Worm (Caenorhabditis elegans): ENCODE data around the gene H20E11.2.

DNA sequence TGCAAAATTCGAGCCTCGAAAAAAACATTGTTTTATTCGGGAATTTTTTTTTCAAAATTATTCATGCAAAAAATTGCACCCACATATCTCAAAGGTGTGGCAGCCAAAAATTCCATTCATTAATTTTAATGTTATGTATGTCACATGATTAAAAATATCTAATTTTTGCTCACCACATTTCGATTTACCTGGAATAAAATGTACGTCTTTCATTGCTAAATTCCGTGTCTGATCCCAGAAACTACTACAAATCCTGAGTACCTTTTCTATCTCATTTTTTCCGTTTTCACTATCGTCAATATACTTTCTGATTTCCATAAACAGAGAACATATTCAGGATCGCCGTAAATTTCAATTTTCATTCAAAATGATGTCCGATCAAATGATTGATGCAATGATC is 45.4 kb downstream of the H20E11.2 start, which contains the start of gene srx-19:
- TF ChIP-seq nhr-6 (tag; optimal IDR thresholded peaks at IDR 0.05): no peak
- TF ChIP-seq lin-39 (tag; optimal IDR thresholded peaks at IDR 0.05): no peak
- no peak for TF ChIP-seq ZK546.5 (tag; optimal IDR thresholded peaks at IDR 0.05)
- TF ChIP-seq pha-4 (GFP tag; IDR thresholded peaks at IDR 0.05): no peak
- TF ChIP-seq pha-4 (tag; optimal IDR thresholded peaks at IDR 0.05): no peak
- no peak for TF ChIP-seq nhr-10 (tag; optimal IDR thresholded peaks at IDR 0.05)
- TF ChIP-seq jun-1 (tag; optimal IDR thresholded peaks at IDR 0.05): no peak
- TF ChIP-seq nhr-76 (tag; optimal IDR thresholded peaks at IDR 0.05): no peak
- TF ChIP-seq fos-1 (tag; optimal IDR thresholded peaks at IDR 0.05): no peak
- no peak for TF ChIP-seq Y48G9A.11 (GFP tag; IDR thresholded peaks at IDR 0.05)
- no peak for TF ChIP-seq D1046.2 (GFP tag; IDR thresholded peaks at IDR 0.05)
- no peak for TF ChIP-seq unc-62 (GFP tag; optimal IDR thresholded peaks at IDR 0.05 in 1 of 2)
- TF ChIP-seq unc-62 (tag; optimal IDR thresholded peaks at IDR 0.05): no peak
